Fruit fly (Drosophila melanogaster) whole organism, prepupa: ENCODE results near the gene Pld3.

Source experiments
- CG16779 ChIP-seq: fragments of 200-800 bp; sonication (Bioruptor generic); optimal IDR thresholded peaks from 3 replicates; lab custom pipeline; 2017; ENCODE audit warnings: missing biosample characterization, mild to moderate bottlenecking, missing genetic modification characterization
- CG34406 ChIP-seq: fragments of 200-800 bp; sonication (Bioruptor generic); optimal IDR thresholded peaks from 3 replicates; lab custom pipeline; 2016; ENCODE audit warnings: missing biosample characterization, missing genetic modification characterization
- CG6163 ChIP-seq: fragments of 200-800 bp; sonication (Bioruptor generic); IDR thresholded peaks from 3 replicates; pipeline ENCODE4 v1.3.6; 2022; ENCODE audit warnings: missing biosample characterization, missing genetic modification characterization
- Hr38 ChIP-seq: sonication (Bioruptor generic); optimal IDR thresholded peaks from 2 replicates; lab custom pipeline; 2016; ENCODE audit warnings: missing biosample characterization, missing genetic modification characterization
- Lpt ChIP-seq: fragments of 200-800 bp; sonication (Bioruptor generic); optimal IDR thresholded peaks from 3 replicates; lab custom pipeline; 2016; ENCODE audit warnings: missing biosample characterization, missing genetic modification characterization
- Met ChIP-seq: fragments of 200-800 bp; sonication (Bioruptor generic); optimal IDR thresholded peaks from 3 replicates; lab custom pipeline; 2016; ENCODE audit warnings: missing biosample characterization, missing genetic modification characterization
- OdsH ChIP-seq: fragments of 200-800 bp; sonication (Bioruptor generic); optimal IDR thresholded peaks from 3 replicates; lab custom pipeline; 2016; ENCODE audit warnings: missing biosample characterization, missing genetic modification characterization
- Smox ChIP-seq: fragments of 200-800 bp; sonication (Bioruptor generic); optimal IDR thresholded peaks from 3 replicates; lab custom pipeline; 2016; ENCODE audit warnings: missing biosample characterization, missing genetic modification characterization
- achi ChIP-seq: fragments of 200-800 bp; sonication (Bioruptor generic); optimal IDR thresholded peaks from 3 replicates; lab custom pipeline; 2016; ENCODE audit warnings: missing biosample characterization, missing genetic modification characterization
- cyc ChIP-seq: fragments of 200-800 bp; sonication (Bioruptor generic); optimal IDR thresholded peaks from 3 replicates; lab custom pipeline; 2016; ENCODE audit warnings: missing biosample characterization, missing genetic modification characterization
- dsx ChIP-seq: fragments of 200-800 bp; optimal IDR thresholded peaks from 3 replicates; lab custom pipeline; 2019; ENCODE audit warnings: missing biosample characterization, mild to moderate bottlenecking, missing genetic modification characterization, moderate library complexity; ENCODE audit not compliant: poor library complexity, severe bottlenecking
- net ChIP-seq: fragments of 200-800 bp; sonication (Bioruptor generic); optimal IDR thresholded peaks from 3 replicates; lab custom pipeline; 2016; ENCODE audit warnings: missing biosample characterization, missing genetic modification characterization
- salr ChIP-seq, 2 experiments: fragments of 200-800 bp; sonication (Bioruptor generic); optimal IDR thresholded peaks; 3 replicates each; lab custom pipeline; 2016 to 2018; ENCODE audit warnings: missing biosample characterization in 2 of 2, missing genetic modification characterization in 2 of 2, mild to moderate bottlenecking in 1 of 2

dm6 chr2L:21153844-21154243 is 4.8 kb upstream of the Pld3 start:
- TF ChIP-seq salr (GFP tag; optimal IDR thresholded peaks at IDR 0.05; lab: Kevin White, UChicago), result no peak
- no peak for TF ChIP-seq dsx (GFP tag; lab: Kevin White, UChicago)
- TF ChIP-seq Smox, result no peak
- no peak for TF ChIP-seq Met
- TF ChIP-seq OdsH (GFP tag; lab: Kevin White, UChicago), result no peak
- no peak for TF ChIP-seq net (GFP tag; lab: Kevin White, UChicago)
- TF ChIP-seq CG6163, result no peak
- TF ChIP-seq Lpt (GFP tag; lab: Kevin White, UChicago), result no peak
- no peak for TF ChIP-seq CG16779 (tag; lab: Kevin White, UChicago)
- no peak for TF ChIP-seq achi
- TF ChIP-seq cyc (GFP tag; lab: Kevin White, UChicago), result no peak
- TF ChIP-seq CG34406 (GFP tag; lab: Kevin White, UChicago), result no peak
- TF ChIP-seq Hr38, result no peak
